Fruit fly (Drosophila melanogaster) whole organism, pupa: ENCODE results near the gene CG14142.

Experiments
- CG12605 ChIP-seq: fragments of 200-800 bp; sonication (Bioruptor generic); IDR thresholded peaks from 2 replicates; pipeline ENCODE4 v1.3.6; 2022; ENCODE audit warnings: missing biosample characterization, missing genetic modification characterization
- EcR ChIP-seq: fragments of 200-800 bp; sonication (Bioruptor generic); optimal IDR thresholded peaks from 3 replicates; lab custom pipeline; 2019; ENCODE audit warnings: missing biosample characterization, missing genetic modification characterization, mild to moderate bottlenecking, moderate library complexity, missing genetic modification reagents
- Pif1A ChIP-seq: fragments of 200-800 bp; sonication (Bioruptor generic); optimal IDR thresholded peaks from 3 replicates; lab custom pipeline; 2016; ENCODE audit warnings: missing biosample characterization, missing genetic modification characterization
- fd96Ca ChIP-seq: fragments of 200-800 bp; sonication (Bioruptor generic); IDR thresholded peaks from 3 replicates; pipeline ENCODE4 v1.3.6; 2022; ENCODE audit warnings: missing biosample characterization, missing genetic modification characterization
- gl ChIP-seq: fragments of 200-800 bp; sonication (Bioruptor generic); optimal IDR thresholded peaks from 2 replicates; lab custom pipeline; 2018; ENCODE audit warnings: missing biosample characterization, mild to moderate bottlenecking, missing genetic modification characterization

dm6 chr3L:11213643-11214042, 40.3 kb downstream of the CG14142 start:
- TF ChIP-seq Pif1A (GFP tag; lab: Kevin White, UChicago), result peak; percentile 15
- no peak for TF ChIP-seq fd96Ca (GFP tag; lab: Robert Waterston, UW)
- TF ChIP-seq EcR, result no peak
- peak; percentile 35 for TF ChIP-seq gl (tag; lab: Kevin White, UChicago)
- TF ChIP-seq CG12605 (GFP tag; lab: Robert Waterston, UW), result no peak
